Worm (Caenorhabditis elegans) whole organism, L1 larva: ENCODE results near the gene F54F2.14.

Source experiments
- aha-1 ChIP-seq: fragments of 150-350 bp; optimal IDR thresholded peaks from 2 replicates; lab custom pipeline; 2014; ENCODE audit warnings: missing biosample characterization, missing genetic modification characterization
- blmp-1 ChIP-seq: fragments of 150-350 bp; optimal IDR thresholded peaks from 2 replicates; lab custom pipeline; 2014; ENCODE audit warnings: missing biosample characterization, missing genetic modification characterization
- ceh-63 ChIP-seq: fragments of 200-800 bp; sonication (Bioruptor generic); optimal IDR thresholded peaks from 2 replicates; lab custom pipeline; 2018; ENCODE audit warnings: mild to moderate bottlenecking, missing genetic modification characterization, missing compliant biosample characterization
- ceh-8 ChIP-seq: fragments of 200-800 bp; sonication (Bioruptor generic); optimal IDR thresholded peaks from 2 replicates; lab custom pipeline; 2018; ENCODE audit warnings: mild to moderate bottlenecking, missing genetic modification characterization, moderate library complexity, missing compliant biosample characterization
- ceh-82 ChIP-seq, 3 experiments: fragments of 150-350 bp in 1 of 3; sonication (generic microtip) in 2 of 3; optimal IDR thresholded peaks; 2 replicates each; lab custom pipeline; 2014 to 2017; ENCODE audit warnings: missing biosample characterization in 3 of 3, missing genetic modification characterization in 3 of 3
- ceh-90 ChIP-seq: sonication (generic microtip); optimal IDR thresholded peaks from 2 replicates; lab custom pipeline; 2016; ENCODE audit warnings: missing genetic modification characterization, missing compliant biosample characterization
- dpl-1 ChIP-seq, 3 experiments: fragments of 150-350 bp in 2 of 3; sonication (generic microtip) in 1 of 3; optimal IDR thresholded peaks; 2 replicates each; lab custom pipeline; 2014 to 2017; ENCODE audit warnings: missing biosample characterization in 3 of 3, missing genetic modification characterization in 3 of 3, missing genetic modification reagents in 3 of 3
- dsc-1 ChIP-seq: sonication (generic microtip); optimal IDR thresholded peaks from 2 replicates; lab custom pipeline; 2016; ENCODE audit warnings: mild to moderate bottlenecking, missing genetic modification characterization, missing compliant biosample characterization
- efl-1 ChIP-seq, 4 experiments: fragments of 150-350 bp; optimal IDR thresholded peaks in 3 of 4; peaks in 1 of 4; 1 replicate in 1 of 4; 2 replicates in 3 of 4; lab custom pipeline; 2014; ENCODE audit warnings: missing biosample characterization in 2 of 4, missing genetic modification characterization in 2 of 4, missing genetic modification reagents in 2 of 4
- efl-3 ChIP-seq: fragments of 200-800 bp; sonication (Bioruptor generic); optimal IDR thresholded peaks from 2 replicates; lab custom pipeline; 2018; ENCODE audit warnings: mild to moderate bottlenecking, missing genetic modification characterization, missing compliant biosample characterization
- egl-13 ChIP-seq: sonication (generic microtip); optimal IDR thresholded peaks from 2 replicates; lab custom pipeline; 2016; ENCODE audit warnings: missing genotype, missing genetic modification reagents, missing genetic modification characterization, missing compliant biosample characterization
- elt-3 ChIP-seq, 6 experiments: fragments of 150-350 bp in 1 of 6; sonication (generic microtip); optimal IDR thresholded peaks; 2 replicates each; lab custom pipeline; 2017 to 2018; ENCODE audit warnings: missing biosample characterization in 6 of 6, missing genetic modification characterization in 6 of 6, inconsistent platforms in 1 of 6
- ets-5 ChIP-seq: fragments of 200-800 bp; sonication (Bioruptor generic); IDR thresholded peaks from 2 replicates; pipeline ENCODE4 v1.3.6; 2022; ENCODE audit warnings: missing genetic modification characterization, missing compliant biosample characterization
- fkh-4 ChIP-seq: sonication (generic microtip); optimal IDR thresholded peaks from 2 replicates; lab custom pipeline; 2016; ENCODE audit warnings: missing compliant biosample characterization, missing genetic modification characterization, borderline replicate concordance
- fkh-8 ChIP-seq: sonication (generic microtip); optimal IDR thresholded peaks from 2 replicates; lab custom pipeline; 2016; ENCODE audit warnings: mild to moderate bottlenecking, missing genetic modification characterization, missing compliant biosample characterization
- grh-1 ChIP-seq: fragments of 200-800 bp; sonication (Bioruptor generic); IDR thresholded peaks from 2 replicates; pipeline ENCODE4 v1.3.6; 2022; ENCODE audit warnings: missing genetic modification reagents, missing genetic modification characterization, missing compliant biosample characterization
- hlh-17 ChIP-seq: fragments of 200-800 bp; sonication (Bioruptor generic); optimal IDR thresholded peaks from 2 replicates; lab custom pipeline; 2018; ENCODE audit warnings: missing genetic modification characterization, mild to moderate bottlenecking, missing compliant biosample characterization, moderate library complexity, borderline replicate concordance
- hlh-4 ChIP-seq: sonication (generic microtip); optimal IDR thresholded peaks from 2 replicates; lab custom pipeline; 2016; ENCODE audit warnings: mild to moderate bottlenecking, missing genetic modification characterization, missing compliant biosample characterization
- hpl-2 ChIP-seq: fragments of 150-350 bp; optimal IDR thresholded peaks from 2 replicates; lab custom pipeline; 2014; ENCODE audit warnings: missing biosample characterization, missing genetic modification reagents, missing genetic modification characterization
- isw-1 ChIP-seq: fragments of 200-800 bp; sonication (Bioruptor generic); IDR thresholded peaks from 2 replicates; pipeline ENCODE4 v1.3.6; 2022; ENCODE audit warnings: missing genetic modification characterization, missing compliant biosample characterization
- jun-1 ChIP-seq: fragments of 150-350 bp; optimal IDR thresholded peaks from 2 replicates; lab custom pipeline; 2014; ENCODE audit warnings: missing biosample characterization, missing genetic modification reagents, missing genetic modification characterization
- lin-14 ChIP-seq: fragments of 200-800 bp; sonication (Bioruptor generic); optimal IDR thresholded peaks from 2 replicates; lab custom pipeline; 2018; ENCODE audit warnings: mild to moderate bottlenecking, missing genetic modification characterization, moderate library complexity, missing compliant biosample characterization
- lin-35 ChIP-seq, 2 experiments: fragments of 150-350 bp; optimal IDR thresholded peaks; 2 replicates each; lab custom pipeline; 2014; ENCODE audit warnings: missing biosample characterization in 2 of 2, missing genetic modification characterization in 2 of 2, missing genetic modification reagents in 2 of 2
- lir-3 ChIP-seq: sonication (generic microtip); optimal IDR thresholded peaks from 2 replicates; lab custom pipeline; 2016; ENCODE audit warnings: mild to moderate bottlenecking, missing genetic modification characterization, moderate library complexity, missing compliant biosample characterization; ENCODE audit not compliant: poor library complexity
- lsy-2 ChIP-seq, 2 experiments: fragments of 150-350 bp; optimal IDR thresholded peaks; 2 replicates each; lab custom pipeline; 2014; ENCODE audit warnings: missing biosample characterization in 2 of 2, missing genetic modification characterization in 2 of 2
- nhr-11 ChIP-seq: fragments of 150-350 bp; optimal IDR thresholded peaks from 2 replicates; lab custom pipeline; 2014; ENCODE audit warnings: missing biosample characterization, missing genetic modification characterization
- nhr-12 ChIP-seq: sonication (generic microtip); optimal IDR thresholded peaks from 2 replicates; lab custom pipeline; 2017; ENCODE audit warnings: missing biosample characterization, missing genetic modification characterization
- nhr-237 ChIP-seq: fragments of 150-350 bp; optimal IDR thresholded peaks from 2 replicates; lab custom pipeline; 2014; ENCODE audit warnings: missing biosample characterization, missing genetic modification characterization
- nhr-47 ChIP-seq: sonication (generic microtip); optimal IDR thresholded peaks from 2 replicates; lab custom pipeline; 2016; ENCODE audit warnings: mild to moderate bottlenecking, missing genetic modification characterization, moderate library complexity, missing compliant biosample characterization
- nhr-71 ChIP-seq: sonication (generic microtip); optimal IDR thresholded peaks from 2 replicates; lab custom pipeline; 2016; ENCODE audit warnings: mild to moderate bottlenecking, missing genetic modification characterization, moderate library complexity, missing compliant biosample characterization
- nhr-85 ChIP-seq: sonication (generic microtip); peaks from one replicate; lab custom pipeline; 2016; ENCODE audit warnings: missing genetic modification characterization, inconsistent platforms, missing compliant biosample characterization
- pag-3 ChIP-seq: sonication (generic microtip); optimal IDR thresholded peaks from 2 replicates; lab custom pipeline; 2017; ENCODE audit warnings: missing genetic modification characterization, mild to moderate bottlenecking, missing compliant biosample characterization, antibody characterized with exemption, borderline replicate concordance; ENCODE audit not compliant: insufficient read depth
- pax-3 ChIP-seq: fragments of 200-800 bp; sonication (Bioruptor generic); optimal IDR thresholded peaks from 2 replicates; lab custom pipeline; 2018; ENCODE audit warnings: mild to moderate bottlenecking, missing genetic modification characterization, moderate library complexity, missing compliant biosample characterization
- pqm-1 ChIP-seq: sonication (generic microtip); optimal IDR thresholded peaks from 3 replicates; lab custom pipeline; 2017; ENCODE audit warnings: missing biosample characterization, missing genetic modification characterization
- sptf-1 ChIP-seq: fragments of 150-350 bp; optimal IDR thresholded peaks from 2 replicates; lab custom pipeline; 2014; ENCODE audit warnings: missing biosample characterization, missing genetic modification characterization
- tbx-2 ChIP-seq: sonication (generic microtip); optimal IDR thresholded peaks from 2 replicates; lab custom pipeline; 2016; ENCODE audit warnings: missing genetic modification characterization, missing compliant biosample characterization
- unc-30 ChIP-seq: sonication (generic microtip); optimal IDR thresholded peaks from 2 replicates; lab custom pipeline; 2017; ENCODE audit warnings: missing biosample characterization, missing genetic modification characterization
- zip-4 ChIP-seq: fragments of 200-800 bp; sonication (Bioruptor generic); optimal IDR thresholded peaks from 2 replicates; lab custom pipeline; 2018; ENCODE audit warnings: mild to moderate bottlenecking, missing genetic modification characterization, moderate library complexity, missing compliant biosample characterization
- ztf-11 ChIP-seq, 2 experiments: sonication (generic microtip); optimal IDR thresholded peaks; 2 replicates each; lab custom pipeline; 2016 to 2017; ENCODE audit warnings: missing genetic modification characterization in 2 of 2, missing biosample characterization in 1 of 2, missing compliant biosample characterization in 1 of 2

The F54F2.14 gene

ce11 chrIII:8770243-8770642, 21.1 kb upstream of the F54F2.14 start:
- TF ChIP-seq tbx-2 (tag; lab: Kevin White, UChicago) (peak; percentile 3), lin-14 (GFP tag; lab: Kevin White, UChicago) (peak; percentile 61), grh-1 (GFP tag; lab: Robert Waterston, UW) (peak; percentile 88), lsy-2 (tag; optimal IDR thresholded peaks at IDR 0.05; lab: Kevin White, UChicago) (peak in 1 of 2 experiments; percentile 12), egl-13 (tag; lab: Kevin White, UChicago) (no peak), nhr-85 (tag; lab: Kevin White, UChicago) (peak; percentile 70), elt-3 (tag; optimal IDR thresholded peaks at IDR 0.05; lab: Kevin White, UChicago) (peak in 1 of 6 experiments; percentile 27), aha-1 (tag; lab: Kevin White, UChicago) (no peak), blmp-1 (tag; lab: Kevin White, UChicago) (peak; percentile 47)

- TF ChIP-seq unc-30 (tag; lab: Kevin White, UChicago) (no peak), lsy-2 (tag; optimal IDR thresholded peaks at IDR 0.05; lab: Kevin White, UChicago) (no peak), jun-1 (no peak), lin-14 (GFP tag; lab: Kevin White, UChicago) (no peak), lir-3 (tag; lab: Kevin White, UChicago) (no peak), efl-3 (GFP tag; lab: Kevin White, UChicago) (no peak), ztf-11 (tag; optimal IDR thresholded peaks at IDR 0.05; lab: Kevin White, UChicago) (no peak), fkh-8 (no peak), dsc-1 (no peak), zip-4 (no peak), nhr-47 (tag; lab: Kevin White, UChicago) (no peak), nhr-237 (tag; lab: Kevin White, UChicago) (no peak), pag-3 (no peak), nhr-71 (tag; lab: Kevin White, UChicago) (no peak), dpl-1 (GFP tag; optimal IDR thresholded peaks at IDR 0.05; lab: Kevin White, UChicago) (no peak), isw-1 (GFP tag; lab: Robert Waterston, UW) (no peak), sptf-1 (tag; lab: Kevin White, UChicago) (no peak), aha-1 (tag; lab: Kevin White, UChicago) (no peak), nhr-11 (tag; lab: Kevin White, UChicago) (no peak), ceh-63 (no peak)
Measured at ce11 chrIII:8771162-8771561, 20.2 kb upstream of the F54F2.14 start, which contains the start of gene K02D10.2. Gene K02D10.2, minus strand, starts transcription at chrIII:8771262.

ce11 chrIII:8771851-8772250, 19.5 kb upstream of the F54F2.14 start, which contains the start of gene K02D10.3:
Gene K02D10.3, minus strand, starts transcription at chrIII:8771951.
- TF ChIP-seq ceh-90 (tag; lab: Kevin White, UChicago) (no peak), pqm-1 (tag; lab: Kevin White, UChicago) (no peak), aha-1 (tag; lab: Kevin White, UChicago) (no peak), hlh-4 (no peak)

- TF ChIP-seq unc-30 (tag; lab: Kevin White, UChicago) (no peak), lin-14 (GFP tag; lab: Kevin White, UChicago) (peak; percentile 55), ceh-8 (GFP tag; lab: Kevin White, UChicago) (no peak), dsc-1 (peak; percentile 5), pax-3 (peak; percentile 2), nhr-71 (tag; lab: Kevin White, UChicago) (peak; percentile 29), lin-35 (GFP tag; optimal IDR thresholded peaks at IDR 0.05; lab: Kevin White, UChicago) (peak in 1 of 2 experiments; percentile 2), ceh-82 (tag; optimal IDR thresholded peaks at IDR 0.05; lab: Kevin White, UChicago) (no peak), grh-1 (GFP tag; lab: Robert Waterston, UW) (no peak), ets-5 (no peak), fkh-8 (peak; percentile 58), efl-1 (optimal IDR thresholded peaks at IDR 0.05; lab: Kevin White, UChicago) (peak in 1 of 2 experiments; percentile 8), efl-1 (GFP tag; optimal IDR thresholded peaks at IDR 0.05 in 1 of 2; lab: Kevin White, UChicago) (no peak), zip-4 (peak; percentile 30), nhr-47 (tag; lab: Kevin White, UChicago) (no peak), hlh-17 (GFP tag; lab: Kevin White, UChicago) (no peak), fkh-4 (no peak), hpl-2 (GFP tag; lab: Kevin White, UChicago) (no peak), blmp-1 (tag; lab: Kevin White, UChicago) (peak; percentile 84), nhr-12 (tag; lab: Kevin White, UChicago) (no peak)
Measured at ce11 chrIII:8772428-8773027, 18.8 kb upstream of the F54F2.14 start.
